Worm (Caenorhabditis elegans) whole organism, early embryonic: ENCODE data around the gene hacd-1.

Source experiments
- B0310.2 ChIP-seq: sonication (generic microtip); optimal IDR thresholded peaks from 2 replicates; lab custom pipeline; 2016; ENCODE audit warnings: mild to moderate bottlenecking, missing genetic modification characterization, missing compliant biosample characterization
- F13C5.2 ChIP-seq: sonication (generic microtip); optimal IDR thresholded peaks from 2 replicates; lab custom pipeline; 2017; ENCODE audit warnings: mild to moderate bottlenecking, missing genetic modification characterization, inconsistent platforms, missing compliant biosample characterization
- ama-1 ChIP-seq: fragments of 150-350 bp; optimal IDR thresholded peaks from 2 replicates; lab custom pipeline; 2014
- ceh-13 ChIP-seq: fragments of 200-800 bp; sonication (Bioruptor generic); optimal IDR thresholded peaks from 2 replicates; lab custom pipeline; 2018; ENCODE audit warnings: mild to moderate bottlenecking, missing genetic modification characterization, missing compliant biosample characterization
- ceh-36 ChIP-seq: sonication (generic microtip); optimal IDR thresholded peaks from 2 replicates; lab custom pipeline; 2016; ENCODE audit warnings: missing genetic modification characterization, inconsistent platforms, missing compliant biosample characterization
- ets-7 ChIP-seq: sonication (generic microtip); optimal IDR thresholded peaks from 2 replicates; lab custom pipeline; 2016; ENCODE audit warnings: missing genotype, missing genetic modification characterization, missing compliant biosample characterization
- flt-1 ChIP-seq: fragments of 200-800 bp; sonication (Bioruptor generic); IDR thresholded peaks from 2 replicates; pipeline ENCODE4 v1.3.6; 2022; ENCODE audit warnings: missing genetic modification characterization, missing compliant biosample characterization
- hmg-4 ChIP-seq: fragments of 200-800 bp; sonication (Bioruptor generic); optimal IDR thresholded peaks from 2 replicates; lab custom pipeline; 2018; ENCODE audit warnings: mild to moderate bottlenecking, missing genetic modification characterization, missing compliant biosample characterization
- hnd-1 ChIP-seq: sonication (generic microtip); optimal IDR thresholded peaks from 2 replicates; lab custom pipeline; 2016; ENCODE audit warnings: missing genetic modification characterization, missing compliant biosample characterization
- pes-1 ChIP-seq: fragments of 200-800 bp; sonication (Bioruptor generic); IDR thresholded peaks from 2 replicates; pipeline ENCODE4 v1.3.6; 2022; ENCODE audit warnings: missing genetic modification reagents, missing genetic modification characterization, missing compliant biosample characterization
- sea-1 ChIP-seq: fragments of 200-800 bp; sonication (Bioruptor generic); conservative IDR thresholded peaks from 2 replicates; pipeline ENCODE4 v1.3.6; 2022; ENCODE audit warnings: missing genetic modification characterization, missing compliant biosample characterization
- tbx-11 ChIP-seq: fragments of 200-800 bp; sonication (Bioruptor generic); IDR thresholded peaks from 2 replicates; pipeline ENCODE4 v1.3.6; 2022; ENCODE audit warnings: missing genetic modification characterization, missing compliant biosample characterization
- tbx-37 ChIP-seq: fragments of 200-800 bp; sonication (Bioruptor generic); conservative IDR thresholded peaks from 2 replicates; pipeline ENCODE4 v1.3.6; 2022; ENCODE audit warnings: missing genetic modification reagents, missing genetic modification characterization, missing compliant biosample characterization

- TF ChIP-seq ceh-13 (GFP tag; lab: Kevin White, UChicago) = no peak
- no peak for TF ChIP-seq tbx-11 (GFP tag; lab: Robert Waterston, UW)
- no peak for TF ChIP-seq pes-1 (GFP tag; lab: Robert Waterston, UW)
- TF ChIP-seq ceh-36 (tag; lab: Kevin White, UChicago) = no peak
- no peak for TF ChIP-seq F13C5.2 (tag; lab: Kevin White, UChicago)
- no peak for TF ChIP-seq ama-1
- TF ChIP-seq hnd-1 (tag; lab: Kevin White, UChicago) = no peak
- no peak for TF ChIP-seq B0310.2 (tag; lab: Kevin White, UChicago)
- no peak for TF ChIP-seq hmg-4
- no peak for TF ChIP-seq sea-1 (GFP tag; lab: Robert Waterston, UW)
- no peak for TF ChIP-seq tbx-37 (GFP tag; lab: Robert Waterston, UW)
- TF ChIP-seq ets-7 (tag; lab: Kevin White, UChicago) = no peak
- TF ChIP-seq flt-1 (GFP tag; lab: Robert Waterston, UW) = no peak
Observed at ce11 chrV:1499140-1499539, 39.0 kb downstream of the hacd-1 start, which contains the start of gene sru-27.
